2 worm cellular contexts compared by ENCODE assay signal in genomic region chrX:974499-975235, ce11.
A peak's percentile ranks its signal among the peaks of the same experiment; 100 is the strongest.
TF ChIP-seq lines count a peak whose summit lies in the region.

TSS of gene vps-45 (minus strand) at chrX:974848.

TF ChIP-seq in whole organism, L1 larva, 84 proteins besides CTCF, POLR2A, EP300 and RAD21 (continued from another document):
- TF ChIP-seq egl-13 (tag; optimal IDR thresholded peaks at IDR 0.05; lab: Kevin White, UChicago) (peak; percentile 29), nhr-11 (tag; optimal IDR thresholded peaks at IDR 0.05; lab: Kevin White, UChicago) (no peak), tbx-2 (tag; optimal IDR thresholded peaks at IDR 0.05; lab: Kevin White, UChicago) (peak; percentile 43), isw-1 (GFP tag; IDR thresholded peaks at IDR 0.05; lab: Robert Waterston, UW) (peak; percentile 11; the same call in 1 of the 2 replicates), nhr-71 (tag; optimal IDR thresholded peaks at IDR 0.05; lab: Kevin White, UChicago) (peak; percentile 42), unc-86 (tag; optimal IDR thresholded peaks at IDR 0.05; lab: Kevin White, UChicago) (peak; percentile 14), lin-14 (GFP tag; optimal IDR thresholded peaks at IDR 0.05; lab: Kevin White, UChicago) (peak; percentile 70), nhr-20 (tag; optimal IDR thresholded peaks at IDR 0.05; lab: Kevin White, UChicago) (peak; percentile 14), lin-35 (GFP tag; optimal IDR thresholded peaks at IDR 0.05; lab: Kevin White, UChicago) (peak; percentile 14 to 36), F16B12.6 (tag; optimal IDR thresholded peaks at IDR 0.05; lab: Kevin White, UChicago) (no peak), dpl-1 (GFP tag; optimal IDR thresholded peaks at IDR 0.05; lab: Kevin White, UChicago) (peak in 1 of 3 experiments; percentile 25), lir-3 (tag; optimal IDR thresholded peaks at IDR 0.05; lab: Kevin White, UChicago; ENCODE audit: poor library complexity) (no peak), ets-5 (GFP tag; IDR thresholded peaks at IDR 0.05; lab: Robert Waterston, UW) (no peak), mep-1 (tag; optimal IDR thresholded peaks at IDR 0.05; lab: Kevin White, UChicago) (peak; percentile 44), efl-1 (optimal IDR thresholded peaks at IDR 0.05; lab: Kevin White, UChicago) (peak; percentile 3 to 6), efl-1 (GFP tag; optimal IDR thresholded peaks at IDR 0.05 in 1 of 2; lab: Kevin White, UChicago) (no peak), unc-98 (GFP tag; IDR thresholded peaks at IDR 0.05; lab: Robert Waterston, UW) (no peak)

TF ChIP-seq in whole organism, L3 larva, 47 proteins besides CTCF, POLR2A, EP300 and RAD21 (continued from another document):
- TF ChIP-seq nhr-12 (tag; optimal IDR thresholded peaks at IDR 0.05; lab: Kevin White, UChicago), result no peak
- peak; percentile 32 for TF ChIP-seq lin-15B (tag; optimal IDR thresholded peaks at IDR 0.05; lab: Kevin White, UChicago)
- peak; percentile 53 for TF ChIP-seq pha-4 (tag; optimal IDR thresholded peaks at IDR 0.05; lab: Kevin White, UChicago)
- no peak for TF ChIP-seq nhr-43 (tag; optimal IDR thresholded peaks at IDR 0.05; lab: Kevin White, UChicago; ENCODE audit: poor library complexity, severe bottlenecking)
- peak; percentile 61 for TF ChIP-seq snpc-4 (tag; optimal IDR thresholded peaks at IDR 0.05; lab: Kevin White, UChicago)
- TF ChIP-seq eor-1 (tag; optimal IDR thresholded peaks at IDR 0.05; lab: Kevin White, UChicago), result no peak
- no peak for TF ChIP-seq ztf-4 (tag; optimal IDR thresholded peaks at IDR 0.05; lab: Kevin White, UChicago)
- TF ChIP-seq sea-2 (GFP tag; optimal IDR thresholded peaks at IDR 0.05; lab: Kevin White, UChicago), result no peak
- TF ChIP-seq nhr-25 (tag; optimal IDR thresholded peaks at IDR 0.05; lab: Kevin White, UChicago), result no peak
- TF ChIP-seq daf-12 (tag; optimal IDR thresholded peaks at IDR 0.05; lab: Kevin White, UChicago), result no peak
- TF ChIP-seq nhr-237 (tag; optimal IDR thresholded peaks at IDR 0.05; lab: Kevin White, UChicago), result no peak
- no peak for TF ChIP-seq egl-27 (tag; optimal IDR thresholded peaks at IDR 0.05; lab: Kevin White, UChicago)
- TF ChIP-seq R02D3.7 (tag; optimal IDR thresholded peaks at IDR 0.05; lab: Kevin White, UChicago), result no peak
- no peak for TF ChIP-seq ceh-82 (tag; optimal IDR thresholded peaks at IDR 0.05; lab: Kevin White, UChicago)
- TF ChIP-seq ceh-16 (tag; optimal IDR thresholded peaks at IDR 0.05; lab: Kevin White, UChicago), result no peak
- peak; percentile 39 for TF ChIP-seq ceh-28 (tag; optimal IDR thresholded peaks at IDR 0.05; lab: Kevin White, UChicago)
- no peak for TF ChIP-seq ztf-11 (tag; optimal IDR thresholded peaks at IDR 0.05; lab: Kevin White, UChicago)
- no peak for TF ChIP-seq unc-62 (GFP tag; optimal IDR thresholded peaks at IDR 0.05; lab: Kevin White, UChicago)
- TF ChIP-seq ZK546.5 (tag; optimal IDR thresholded peaks at IDR 0.05; lab: Kevin White, UChicago), result no peak
- no peak for TF ChIP-seq nhr-11 (tag; optimal IDR thresholded peaks at IDR 0.05; lab: Kevin White, UChicago)
- TF ChIP-seq fos-1 (tag; optimal IDR thresholded peaks at IDR 0.05; lab: Kevin White, UChicago), result no peak
- TF ChIP-seq lsy-12 (tag; optimal IDR thresholded peaks at IDR 0.05; lab: Kevin White, UChicago), result no peak
- no peak for TF ChIP-seq ama-1 (optimal IDR thresholded peaks at IDR 0.05; lab: Kevin White, UChicago)
- peak; percentile 78 for TF ChIP-seq nfya-1 (tag; optimal IDR thresholded peaks at IDR 0.05; lab: Kevin White, UChicago; ENCODE audit: insufficient read depth)
- no peak for TF ChIP-seq unc-39 (tag; optimal IDR thresholded peaks at IDR 0.05; lab: Kevin White, UChicago)
